Fruit fly (Drosophila melanogaster): Measurements from ENCODE around the gene CG31051.
A peak's percentile ranks its signal among the peaks of the same experiment; 100 is the strongest.

Gene CG31051

DNA sequence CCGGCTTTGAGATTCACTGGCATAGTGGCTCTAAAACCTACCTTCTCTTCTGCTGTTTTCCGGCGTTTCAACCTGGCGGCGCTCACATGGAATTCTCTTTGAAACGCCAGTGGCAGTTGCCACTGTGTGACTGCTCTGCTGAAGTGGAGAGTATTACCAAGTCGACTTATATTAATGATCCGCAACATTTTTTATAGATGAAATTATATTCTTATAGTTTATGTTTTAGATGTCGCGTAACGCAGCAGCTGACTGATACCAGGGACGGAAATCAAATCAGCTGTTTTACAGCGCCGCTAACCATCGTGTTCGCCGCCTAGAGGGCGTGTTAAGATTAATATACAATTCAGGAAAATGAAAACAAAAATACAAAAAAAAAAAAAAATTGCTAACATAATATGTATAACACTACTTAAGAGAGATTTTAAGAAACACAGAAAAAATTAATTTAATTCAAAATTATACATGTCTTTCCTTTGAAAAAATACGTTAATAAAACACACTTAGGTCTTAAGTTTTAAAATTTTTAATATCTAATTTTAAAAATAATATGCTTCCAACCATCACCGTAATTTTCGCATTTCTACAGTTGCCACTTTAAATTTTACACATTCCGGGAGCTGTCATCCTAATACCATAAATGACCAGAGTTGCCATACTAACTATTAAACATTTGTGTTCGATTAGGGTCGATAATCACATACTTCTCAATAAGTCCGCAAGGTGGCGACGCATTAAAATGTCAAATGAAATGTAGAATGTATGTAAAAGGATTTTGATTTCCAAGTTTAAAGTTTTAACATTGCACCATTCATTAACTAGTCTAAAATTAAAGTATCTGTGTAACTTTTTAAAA lies 24.5 kb upstream of the CG31051 start, which contains the start of gene mIF2:
Gene mIF2, minus strand, starts transcription at position 280 of the 856 bp plus-strand sequence.
- TF ChIP-seq CG8478 (optimal IDR thresholded peaks at IDR 0.05), result no peak
- peak; percentile 91 to 94 for TF ChIP-seq CTCF (optimal IDR thresholded peaks at IDR 0.05)

DNA sequence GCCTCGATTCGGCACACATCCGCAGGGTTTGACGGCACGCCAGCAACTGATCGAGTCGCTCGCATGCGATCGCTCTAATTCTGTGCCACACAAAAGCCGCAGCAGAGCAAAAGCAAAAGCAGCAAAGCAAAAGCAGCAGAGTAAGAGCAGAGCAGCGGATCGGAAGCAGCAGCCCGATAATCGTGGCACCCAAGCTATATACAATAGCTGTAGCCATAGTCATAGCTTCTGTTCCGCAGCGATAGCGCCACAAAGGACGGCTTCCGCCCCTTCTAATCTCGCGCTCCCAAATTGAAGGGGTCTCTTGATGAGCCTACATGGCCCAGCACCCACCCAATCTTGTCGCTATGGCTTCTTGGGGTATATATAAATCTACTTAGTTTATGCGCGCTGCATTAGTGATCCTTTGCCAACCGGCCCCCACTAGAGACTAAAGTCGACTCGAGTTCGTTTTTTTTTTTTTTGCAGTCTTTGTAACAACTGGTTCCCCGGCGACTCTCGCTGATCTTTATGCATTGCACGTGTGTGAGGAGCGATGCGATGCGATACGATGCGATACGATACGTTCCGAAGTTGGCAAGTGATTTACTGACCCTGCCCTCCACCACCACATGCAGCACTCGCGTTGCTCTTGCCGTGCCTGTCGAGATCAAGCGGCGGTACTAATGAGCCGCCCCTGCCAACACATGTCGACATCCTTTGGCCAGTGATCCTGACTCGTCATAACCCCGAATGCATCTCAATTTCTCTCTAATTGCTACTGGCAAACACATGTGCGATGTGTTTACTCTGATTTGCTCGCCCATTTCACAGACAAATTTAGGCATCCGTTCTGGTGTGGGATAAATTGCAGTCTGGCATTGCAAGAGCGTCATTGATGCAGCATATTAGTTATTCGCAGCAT lies 20.2 kb upstream of the CG31051 start, which contains the start of gene Ppn:
Gene Ppn, minus strand, starts transcription at position 51 of the 904 bp plus-strand sequence.
- no peak for TF ChIP-seq CTCF (optimal IDR thresholded peaks at IDR 0.05)
- no peak for TF ChIP-seq CG8478 (optimal IDR thresholded peaks at IDR 0.05)

DNA sequence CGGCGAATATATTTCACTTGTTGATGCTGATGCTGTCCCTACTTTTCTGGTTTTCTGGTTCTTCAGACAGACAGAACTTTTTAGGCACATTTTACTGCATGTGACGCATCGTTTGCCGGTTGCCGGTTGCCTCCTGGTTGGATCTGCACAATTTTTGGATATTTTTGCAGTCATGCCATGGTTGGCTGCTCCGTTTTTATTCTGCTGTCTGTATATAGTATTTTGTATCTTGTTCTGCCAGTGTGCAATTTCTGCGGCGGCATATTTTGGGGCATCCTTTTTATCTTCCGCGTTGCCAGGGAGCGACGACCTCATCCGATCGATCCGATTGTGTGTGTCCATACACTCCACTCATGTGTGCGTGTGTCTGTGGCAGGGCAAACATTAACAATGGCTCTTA lies 16.5 kb upstream of the CG31051 start:
- no peak for TF ChIP-seq CG8478 (optimal IDR thresholded peaks at IDR 0.05)
- TF ChIP-seq CTCF (optimal IDR thresholded peaks at IDR 0.05), result no peak

DNA sequence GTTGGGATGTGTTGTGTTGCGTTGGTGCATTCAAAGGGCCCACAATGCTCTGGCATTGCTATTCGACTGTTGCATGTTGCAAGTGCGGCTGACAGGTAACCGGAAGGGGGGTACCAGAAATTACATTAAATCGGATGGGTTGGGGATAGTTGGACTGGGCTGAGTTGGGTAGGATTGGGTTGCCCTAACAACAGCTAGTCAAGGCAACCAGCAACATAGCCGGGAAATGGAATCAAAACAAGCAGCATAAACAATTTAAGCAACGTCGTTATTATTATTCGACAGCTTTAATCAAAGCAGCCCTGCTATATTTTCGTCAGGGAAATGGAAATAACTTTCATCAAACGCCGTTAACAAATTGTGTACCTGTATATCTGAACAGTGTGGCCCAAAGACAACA lies 33.7 kb downstream of the CG31051 start, which contains the start of gene Dhc98D:
Gene Dhc98D, plus strand, starts transcription at position 301 of the 400 bp plus-strand sequence.
- TF ChIP-seq CTCF (optimal IDR thresholded peaks at IDR 0.05) (no peak), CG8478 (optimal IDR thresholded peaks at IDR 0.05) (no peak)

DNA sequence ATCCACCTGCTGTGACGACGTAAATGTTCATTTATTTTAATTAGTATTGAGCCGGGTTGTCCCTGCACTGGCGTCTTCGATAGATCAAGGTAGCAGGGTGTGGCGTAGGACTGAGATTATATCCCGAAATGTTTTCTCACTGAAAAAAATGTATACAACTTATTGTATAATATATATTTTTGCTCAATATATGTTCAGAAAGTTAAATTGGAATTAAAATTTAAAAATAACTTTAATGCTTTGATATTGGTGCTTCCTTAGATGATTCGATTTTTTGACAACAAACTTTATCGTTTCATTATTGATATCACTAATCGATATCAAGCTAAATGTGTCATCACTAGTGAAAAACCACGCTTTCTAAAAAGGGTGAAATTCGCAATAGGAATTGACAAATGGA lies 36.1 kb downstream of the CG31051 start, which contains the start of gene CG1894:
Gene CG1894, plus strand, starts transcription at position 301 of the 400 bp plus-strand sequence.
- no peak for TF ChIP-seq CG8478 (optimal IDR thresholded peaks at IDR 0.05)
- TF ChIP-seq CTCF (optimal IDR thresholded peaks at IDR 0.05), result no peak
